Fruit fly (Drosophila melanogaster): ENCODE measurements around the gene CG5608.

- TF ChIP-seq usp (GFP tag; optimal IDR thresholded peaks at IDR 0.05) (no peak), EcR (GFP tag; optimal IDR thresholded peaks at IDR 0.05) (no peak)
Measured at dm6 chr3R:12454492-12454891, 10.6 kb downstream of the CG5608 start.
